Worm (Caenorhabditis elegans) whole organism, L1 larva: ENCODE measurements around the gene gst-22.

ENCODE experiments used
- C16A3.4 ChIP-seq: fragments of 150-350 bp; optimal IDR thresholded peaks from 2 replicates; lab custom pipeline; 2014; ENCODE audit warnings: missing biosample characterization, missing genetic modification characterization
- C34B4.2 ChIP-seq: sonication (generic microtip); optimal IDR thresholded peaks from 2 replicates; lab custom pipeline; 2017; ENCODE audit warnings: mild to moderate bottlenecking, missing genetic modification characterization, missing compliant biosample characterization
- F16B12.6 ChIP-seq: fragments of 150-350 bp; optimal IDR thresholded peaks from 2 replicates; lab custom pipeline; 2014; ENCODE audit warnings: missing biosample characterization, missing genetic modification characterization
- Y116A8C.19 ChIP-seq: sonication (generic microtip); optimal IDR thresholded peaks from 2 replicates; lab custom pipeline; 2016; ENCODE audit warnings: missing compliant biosample characterization, missing genetic modification characterization, borderline replicate concordance
- aly-2 ChIP-seq: fragments of 150-350 bp; optimal IDR thresholded peaks from 2 replicates; lab custom pipeline; 2014; ENCODE audit warnings: missing biosample characterization, missing genetic modification characterization
- blmp-1 ChIP-seq: fragments of 150-350 bp; optimal IDR thresholded peaks from 2 replicates; lab custom pipeline; 2014; ENCODE audit warnings: missing biosample characterization, missing genetic modification characterization
- ceh-63 ChIP-seq: fragments of 200-800 bp; sonication (Bioruptor generic); optimal IDR thresholded peaks from 2 replicates; lab custom pipeline; 2018; ENCODE audit warnings: mild to moderate bottlenecking, missing genetic modification characterization, missing compliant biosample characterization
- ceh-8 ChIP-seq: fragments of 200-800 bp; sonication (Bioruptor generic); optimal IDR thresholded peaks from 2 replicates; lab custom pipeline; 2018; ENCODE audit warnings: mild to moderate bottlenecking, missing genetic modification characterization, moderate library complexity, missing compliant biosample characterization
- ceh-88 ChIP-seq: fragments of 200-800 bp; sonication (Bioruptor generic); IDR thresholded peaks from 2 replicates; pipeline ENCODE4 v1.3.6; 2022; ENCODE audit warnings: missing genetic modification characterization, missing compliant biosample characterization
- dsc-1 ChIP-seq: sonication (generic microtip); optimal IDR thresholded peaks from 2 replicates; lab custom pipeline; 2016; ENCODE audit warnings: mild to moderate bottlenecking, missing genetic modification characterization, missing compliant biosample characterization
- efl-1 ChIP-seq, 4 experiments: fragments of 150-350 bp; optimal IDR thresholded peaks in 3 of 4; peaks in 1 of 4; 1 replicate in 1 of 4; 2 replicates in 3 of 4; lab custom pipeline; 2014; ENCODE audit warnings: missing biosample characterization in 2 of 4, missing genetic modification characterization in 2 of 4, missing genetic modification reagents in 2 of 4
- egl-13 ChIP-seq: sonication (generic microtip); optimal IDR thresholded peaks from 2 replicates; lab custom pipeline; 2016; ENCODE audit warnings: missing genotype, missing genetic modification reagents, missing genetic modification characterization, missing compliant biosample characterization
- egl-27 ChIP-seq, 2 experiments: fragments of 150-350 bp in 1 of 2; sonication (generic microtip); optimal IDR thresholded peaks; 3 replicates each; lab custom pipeline; 2017 to 2018; ENCODE audit warnings: missing biosample characterization in 2 of 2, missing genetic modification characterization in 2 of 2, missing genetic modification reagents in 2 of 2
- elt-2 ChIP-seq: sonication (generic microtip); optimal IDR thresholded peaks from 2 replicates; lab custom pipeline; 2016; ENCODE audit warnings: missing genetic modification characterization, mild to moderate bottlenecking, inconsistent platforms, missing compliant biosample characterization, missing genetic modification reagents
- elt-3 ChIP-seq, 6 experiments: fragments of 150-350 bp in 1 of 6; sonication (generic microtip); optimal IDR thresholded peaks; 2 replicates each; lab custom pipeline; 2017 to 2018; ENCODE audit warnings: missing biosample characterization in 6 of 6, missing genetic modification characterization in 6 of 6, inconsistent platforms in 1 of 6
- fkh-4 ChIP-seq: sonication (generic microtip); optimal IDR thresholded peaks from 2 replicates; lab custom pipeline; 2016; ENCODE audit warnings: missing compliant biosample characterization, missing genetic modification characterization, borderline replicate concordance
- fos-1 ChIP-seq: fragments of 150-350 bp; optimal IDR thresholded peaks from 2 replicates; lab custom pipeline; 2014; ENCODE audit warnings: missing biosample characterization, missing genetic modification characterization
- grh-1 ChIP-seq: fragments of 200-800 bp; sonication (Bioruptor generic); IDR thresholded peaks from 2 replicates; pipeline ENCODE4 v1.3.6; 2022; ENCODE audit warnings: missing genetic modification reagents, missing genetic modification characterization, missing compliant biosample characterization
- hlh-17 ChIP-seq: fragments of 200-800 bp; sonication (Bioruptor generic); optimal IDR thresholded peaks from 2 replicates; lab custom pipeline; 2018; ENCODE audit warnings: missing genetic modification characterization, mild to moderate bottlenecking, missing compliant biosample characterization, moderate library complexity, borderline replicate concordance
- hlh-4 ChIP-seq: sonication (generic microtip); optimal IDR thresholded peaks from 2 replicates; lab custom pipeline; 2016; ENCODE audit warnings: mild to moderate bottlenecking, missing genetic modification characterization, missing compliant biosample characterization
- hpl-2 ChIP-seq: fragments of 150-350 bp; optimal IDR thresholded peaks from 2 replicates; lab custom pipeline; 2014; ENCODE audit warnings: missing biosample characterization, missing genetic modification reagents, missing genetic modification characterization
- mep-1 ChIP-seq: fragments of 150-350 bp; optimal IDR thresholded peaks from 2 replicates; lab custom pipeline; 2014; ENCODE audit warnings: missing biosample characterization, missing genetic modification characterization
- nhr-20 ChIP-seq: sonication (generic microtip); optimal IDR thresholded peaks from 2 replicates; lab custom pipeline; 2016; ENCODE audit warnings: mild to moderate bottlenecking, missing genetic modification characterization, missing compliant biosample characterization
- nhr-237 ChIP-seq: fragments of 150-350 bp; optimal IDR thresholded peaks from 2 replicates; lab custom pipeline; 2014; ENCODE audit warnings: missing biosample characterization, missing genetic modification characterization
- nhr-28 ChIP-seq: fragments of 150-350 bp; optimal IDR thresholded peaks from 2 replicates; lab custom pipeline; 2014; ENCODE audit warnings: missing biosample characterization, missing genetic modification characterization
- nhr-77 ChIP-seq: fragments of 150-350 bp; optimal IDR thresholded peaks from 2 replicates; lab custom pipeline; 2014; ENCODE audit warnings: missing biosample characterization, missing genetic modification characterization
- nhr-84 ChIP-seq: sonication (generic microtip); optimal IDR thresholded peaks from 2 replicates; lab custom pipeline; 2017; ENCODE audit warnings: missing biosample characterization, missing genetic modification characterization
- pag-3 ChIP-seq: sonication (generic microtip); optimal IDR thresholded peaks from 2 replicates; lab custom pipeline; 2017; ENCODE audit warnings: missing genetic modification characterization, mild to moderate bottlenecking, missing compliant biosample characterization, antibody characterized with exemption, borderline replicate concordance; ENCODE audit not compliant: insufficient read depth
- pax-3 ChIP-seq: fragments of 200-800 bp; sonication (Bioruptor generic); optimal IDR thresholded peaks from 2 replicates; lab custom pipeline; 2018; ENCODE audit warnings: mild to moderate bottlenecking, missing genetic modification characterization, moderate library complexity, missing compliant biosample characterization
- pqm-1 ChIP-seq: sonication (generic microtip); optimal IDR thresholded peaks from 3 replicates; lab custom pipeline; 2017; ENCODE audit warnings: missing biosample characterization, missing genetic modification characterization
- rnt-1 ChIP-seq: sonication (generic microtip); optimal IDR thresholded peaks from 2 replicates; lab custom pipeline; 2016; ENCODE audit warnings: mild to moderate bottlenecking, missing genetic modification characterization, moderate library complexity, missing compliant biosample characterization
- skn-1 ChIP-seq: fragments of 150-350 bp; optimal IDR thresholded peaks from 2 replicates; lab custom pipeline; 2014; ENCODE audit warnings: missing biosample characterization, missing genetic modification characterization
- unc-62 ChIP-seq: fragments of 150-350 bp; optimal IDR thresholded peaks from 2 replicates; lab custom pipeline; 2014; ENCODE audit warnings: missing biosample characterization, missing genetic modification reagents, missing genetic modification characterization
- unc-86 ChIP-seq: sonication (generic microtip); optimal IDR thresholded peaks from 2 replicates; lab custom pipeline; 2016; ENCODE audit warnings: missing genetic modification characterization, missing compliant biosample characterization
- unc-98 ChIP-seq: fragments of 200-800 bp; sonication (Bioruptor generic); IDR thresholded peaks from 2 replicates; pipeline ENCODE4 v1.3.6; 2022; ENCODE audit warnings: missing genetic modification characterization, missing compliant biosample characterization
- vab-15 ChIP-seq: sonication (generic microtip); optimal IDR thresholded peaks from 2 replicates; lab custom pipeline; 2017; ENCODE audit warnings: missing genotype, mild to moderate bottlenecking, missing genetic modification characterization, missing compliant biosample characterization
- zag-1 ChIP-seq: fragments of 150-350 bp; optimal IDR thresholded peaks from 2 replicates; lab custom pipeline; 2014; ENCODE audit warnings: missing biosample characterization, missing genetic modification characterization
- zip-4 ChIP-seq: fragments of 200-800 bp; sonication (Bioruptor generic); optimal IDR thresholded peaks from 2 replicates; lab custom pipeline; 2018; ENCODE audit warnings: mild to moderate bottlenecking, missing genetic modification characterization, moderate library complexity, missing compliant biosample characterization
- ztf-4 ChIP-seq: fragments of 150-350 bp; optimal IDR thresholded peaks from 2 replicates; lab custom pipeline; 2014; ENCODE audit warnings: missing biosample characterization, missing genetic modification characterization

gst-22 gene

ce11 chrV:16209837-16210236 lies 22.2 kb downstream of the gst-22 start, which contains the start of gene oac-15:
oac-15 (minus strand) TSS chrV:16209937.
- TF ChIP-seq hlh-17 (GFP tag; lab: Kevin White, UChicago) (no peak), efl-1 (optimal IDR thresholded peaks at IDR 0.05; lab: Kevin White, UChicago) (no peak), efl-1 (GFP tag; optimal IDR thresholded peaks at IDR 0.05 in 1 of 2; lab: Kevin White, UChicago) (no peak)

- TF ChIP-seq aly-2 (tag; lab: Kevin White, UChicago) (no peak), C34B4.2 (tag; lab: Kevin White, UChicago) (no peak), nhr-84 (tag; lab: Kevin White, UChicago) (no peak), unc-98 (no peak), unc-86 (tag; lab: Kevin White, UChicago) (no peak), ztf-4 (tag; lab: Kevin White, UChicago) (no peak), egl-13 (tag; lab: Kevin White, UChicago) (no peak), C16A3.4 (tag; lab: Kevin White, UChicago) (no peak), pax-3 (tag; lab: Kevin White, UChicago) (no peak), nhr-20 (tag; lab: Kevin White, UChicago) (no peak), mep-1 (tag; lab: Kevin White, UChicago) (no peak), zip-4 (no peak), fos-1 (tag; lab: Kevin White, UChicago) (no peak), elt-2 (tag; lab: Kevin White, UChicago) (no peak), egl-27 (tag; optimal IDR thresholded peaks at IDR 0.05; lab: Kevin White, UChicago) (no peak), nhr-77 (no peak), rnt-1 (no peak), ceh-63 (GFP tag; lab: Kevin White, UChicago) (no peak), F16B12.6 (tag; lab: Kevin White, UChicago) (no peak)
Measured at ce11 chrV:16204888-16205287, 27.2 kb downstream of the gst-22 start, which contains the start of gene irld-26. irld-26 (plus strand) TSS chrV:16205188.

ce11 chrV:16202618-16203017 lies 29.5 kb downstream of the gst-22 start, which contains the start of gene F11A5.18:
F11A5.18 (plus strand) TSS chrV:16202918.
- no peak for TF ChIP-seq zag-1 (tag; lab: Kevin White, UChicago)
- no peak for TF ChIP-seq nhr-28 (tag; lab: Kevin White, UChicago)
- no peak for TF ChIP-seq elt-3 (tag; optimal IDR thresholded peaks at IDR 0.05; lab: Kevin White, UChicago)
- TF ChIP-seq Y116A8C.19 (tag; lab: Kevin White, UChicago) = no peak

ce11 chrV:16201730-16202129 lies 30.4 kb downstream of the gst-22 start, which contains the start of gene F11A5.17:
F11A5.17 (plus strand) TSS chrV:16202030.
- TF ChIP-seq unc-62 (GFP tag; lab: Kevin White, UChicago) (no peak), fos-1 (tag; lab: Kevin White, UChicago) (no peak), hlh-4 (tag; lab: Kevin White, UChicago) (no peak), efl-1 (optimal IDR thresholded peaks at IDR 0.05; lab: Kevin White, UChicago) (no peak), efl-1 (GFP tag; optimal IDR thresholded peaks at IDR 0.05 in 1 of 2; lab: Kevin White, UChicago) (no peak), unc-86 (tag; lab: Kevin White, UChicago) (no peak), ceh-8 (GFP tag; lab: Kevin White, UChicago) (no peak)

- TF ChIP-seq dsc-1 = no peak
- no peak for TF ChIP-seq grh-1 (GFP tag; lab: Robert Waterston, UW)
- no peak for TF ChIP-seq pqm-1 (tag; lab: Kevin White, UChicago)
- no peak for TF ChIP-seq F16B12.6 (tag; lab: Kevin White, UChicago)
- no peak for TF ChIP-seq Y116A8C.19 (tag; lab: Kevin White, UChicago)
- TF ChIP-seq skn-1 (tag; lab: Kevin White, UChicago) = no peak
- TF ChIP-seq C34B4.2 (tag; lab: Kevin White, UChicago) = no peak
- no peak for TF ChIP-seq ceh-88 (GFP tag; lab: Robert Waterston, UW)
- TF ChIP-seq hpl-2 (GFP tag; lab: Kevin White, UChicago) = no peak
- no peak for TF ChIP-seq nhr-237 (tag; lab: Kevin White, UChicago)
- TF ChIP-seq blmp-1 (tag; lab: Kevin White, UChicago) = no peak
- no peak for TF ChIP-seq fos-1 (tag; lab: Kevin White, UChicago)
- no peak for TF ChIP-seq zip-4
- no peak for TF ChIP-seq vab-15 (tag; lab: Kevin White, UChicago)
- no peak for TF ChIP-seq pag-3
- no peak for TF ChIP-seq fkh-4
- TF ChIP-seq nhr-28 (tag; lab: Kevin White, UChicago) = no peak
- no peak for TF ChIP-seq egl-27 (tag; optimal IDR thresholded peaks at IDR 0.05; lab: Kevin White, UChicago)
- TF ChIP-seq efl-1 (optimal IDR thresholded peaks at IDR 0.05; lab: Kevin White, UChicago) = no peak
- TF ChIP-seq efl-1 (GFP tag; optimal IDR thresholded peaks at IDR 0.05 in 1 of 2; lab: Kevin White, UChicago) = no peak
- TF ChIP-seq, all 84 proteins: peak for 0
Measured at ce11 chrV:16198016-16198415, 34.1 kb downstream of the gst-22 start, which contains the start of gene F11A5.5. F11A5.5 (plus strand) TSS chrV:16198316.
